Fruit fly (Drosophila melanogaster): ENCODE measurements around the gene CG14377.

DNA sequence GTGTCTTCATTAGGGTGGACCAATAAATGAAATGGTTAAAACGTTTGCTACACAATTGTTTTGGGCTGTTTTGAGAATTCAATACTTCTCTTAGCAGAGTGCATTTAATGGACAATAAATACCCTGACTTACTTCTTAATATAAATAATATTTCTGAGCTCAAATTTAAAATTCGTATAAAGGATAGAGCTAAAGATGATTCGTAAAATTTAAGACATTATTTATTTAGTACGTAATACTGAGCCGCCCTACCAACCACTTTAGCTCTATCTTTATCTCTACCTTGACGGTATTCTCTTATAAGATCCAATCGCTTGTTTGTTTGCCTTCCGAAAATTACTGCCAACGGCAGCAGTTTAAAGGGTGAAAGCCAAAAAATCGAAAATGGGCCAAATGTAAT is 36.0 kb downstream of the CG14377 start:
- TF ChIP-seq cyc (GFP tag; optimal IDR thresholded peaks at IDR 0.05) (peak; percentile 40), CG7368 (GFP tag; optimal IDR thresholded peaks at IDR 0.05) (peak; percentile 80), topi (GFP tag; optimal IDR thresholded peaks at IDR 0.05) (peak; percentile 61), CG31627 (GFP tag; optimal IDR thresholded peaks at IDR 0.05) (peak; percentile 62)
